Fruit fly (Drosophila melanogaster): Measurements from ENCODE around the gene Tim17a1.

DNA sequence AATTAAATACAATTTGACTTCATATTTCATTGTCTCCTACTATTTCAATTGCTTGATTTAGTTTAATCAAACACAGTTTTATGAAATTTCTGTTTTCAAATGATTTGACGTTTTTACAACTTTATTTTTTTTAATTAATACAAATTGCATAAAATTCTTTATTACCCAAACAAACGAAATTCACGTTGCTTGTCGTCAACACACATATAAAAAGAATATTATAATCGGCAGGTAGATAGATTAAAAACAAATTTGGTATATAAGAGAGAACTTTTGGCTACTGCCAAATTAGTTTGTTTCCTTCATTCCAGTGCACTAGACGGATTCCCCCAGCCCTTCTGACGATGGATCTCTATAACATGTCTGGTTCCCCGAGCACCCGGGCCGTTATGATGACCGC is 12.3 kb upstream of the Tim17a1 start, which contains the start of gene GstD6:
- no peak for TF ChIP-seq acj6 (GFP tag; optimal IDR thresholded peaks at IDR 0.05)
- no peak for TF ChIP-seq net (GFP tag; optimal IDR thresholded peaks at IDR 0.05)
- no peak for TF ChIP-seq Sox102F (GFP tag; optimal IDR thresholded peaks at IDR 0.05)
- TF ChIP-seq Met (GFP tag; optimal IDR thresholded peaks at IDR 0.05) = no peak
- TF ChIP-seq CG11762 (GFP tag; optimal IDR thresholded peaks at IDR 0.05; ENCODE audit: insufficient read depth) = no peak
- no peak for TF ChIP-seq Blimp-1 (GFP tag; optimal IDR thresholded peaks at IDR 0.05)

Measured in whole organism, prepupa.